Worm (Caenorhabditis elegans): ENCODE measurements around the gene srbc-14.

DNA sequence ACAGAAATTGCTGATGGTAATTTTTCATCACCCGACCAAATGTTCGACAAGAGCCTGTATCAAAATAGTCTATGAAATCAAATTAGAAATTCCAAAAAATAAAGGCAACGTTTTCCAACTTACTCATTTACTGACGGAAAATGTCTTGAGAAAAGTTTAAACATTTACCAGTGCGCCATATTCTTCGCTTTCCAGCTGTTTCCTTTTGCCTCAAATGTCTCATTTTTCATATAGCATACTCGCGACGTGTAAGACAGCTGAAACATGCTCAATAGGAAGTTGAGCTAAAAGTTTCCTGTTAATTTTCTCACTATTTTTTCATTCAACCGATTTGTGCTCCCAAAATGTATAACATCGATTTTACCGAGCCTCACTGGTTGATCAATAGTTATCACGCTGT lies 11.5 kb downstream of the srbc-14 start, which contains the start of gene sri-66:
- TF ChIP-seq elt-3 (tag; optimal IDR thresholded peaks at IDR 0.05), result no peak
- no peak for TF ChIP-seq lin-32 (GFP tag; optimal IDR thresholded peaks at IDR 0.05)
- TF ChIP-seq mep-1 (tag; optimal IDR thresholded peaks at IDR 0.05), result no peak
- no peak for TF ChIP-seq bed-3 (GFP tag; optimal IDR thresholded peaks at IDR 0.05)
- no peak for TF ChIP-seq lin-13 (tag; optimal IDR thresholded peaks at IDR 0.05)
- TF ChIP-seq ztf-11 (tag; optimal IDR thresholded peaks at IDR 0.05), result no peak
